Fruit fly (Drosophila melanogaster) whole organism, adult: Measurements from ENCODE around the gene Pura.

Experiments
- CG11617 ChIP-seq: fragments of 200-800 bp; sonication (Bioruptor generic); optimal IDR thresholded peaks from 2 replicates; lab custom pipeline; 2017; ENCODE audit warnings: mild to moderate bottlenecking, missing biosample characterization, missing genetic modification reagents, missing genetic modification characterization
- CG12768 ChIP-seq: fragments of 200-800 bp; sonication (Bioruptor generic); optimal IDR thresholded peaks from 2 replicates; lab custom pipeline; 2017; ENCODE audit warnings: missing biosample characterization, missing genetic modification characterization, mild to moderate bottlenecking, moderate library complexity, missing genetic modification reagents
- CG14711 ChIP-seq: fragments of 200-800 bp; sonication (Bioruptor generic); optimal IDR thresholded peaks from 2 replicates; lab custom pipeline; 2018; ENCODE audit warnings: missing biosample characterization, mild to moderate bottlenecking, missing genetic modification characterization, moderate library complexity
- CG1620 ChIP-seq: fragments of 200-800 bp; sonication (Bioruptor generic); optimal IDR thresholded peaks from 2 replicates; lab custom pipeline; 2016; ENCODE audit warnings: missing biosample characterization, missing genetic modification characterization
- CG33017 ChIP-seq: fragments of 200-800 bp; sonication (Bioruptor generic); optimal IDR thresholded peaks from 2 replicates; lab custom pipeline; 2018; ENCODE audit warnings: missing biosample characterization, mild to moderate bottlenecking, missing genetic modification characterization, moderate library complexity
- CG5204 ChIP-seq: fragments of 200-800 bp; sonication (Bioruptor generic); optimal IDR thresholded peaks from 2 replicates; lab custom pipeline; 2016; ENCODE audit warnings: missing biosample characterization, missing genetic modification characterization
- CG7045 ChIP-seq: fragments of 200-800 bp; sonication (Bioruptor generic); optimal IDR thresholded peaks from 2 replicates; lab custom pipeline; 2017; ENCODE audit warnings: missing biosample characterization, mild to moderate bottlenecking, missing genetic modification characterization
- CG7101 ChIP-seq: fragments of 200-800 bp; sonication (Bioruptor generic); optimal IDR thresholded peaks from 2 replicates; lab custom pipeline; 2018; ENCODE audit warnings: missing biosample characterization, mild to moderate bottlenecking, missing genetic modification characterization, moderate library complexity
- Clk ChIP-seq: fragments of 200-800 bp; sonication (Bioruptor generic); optimal IDR thresholded peaks from 2 replicates; lab custom pipeline; 2017; ENCODE audit warnings: missing biosample characterization, missing genetic modification characterization
- Crg-1 ChIP-seq: fragments of 200-800 bp; sonication (Bioruptor generic); optimal IDR thresholded peaks from 2 replicates; lab custom pipeline; 2016; ENCODE audit warnings: missing biosample characterization, missing genetic modification characterization
- Hr96 ChIP-seq: fragments of 200-800 bp; sonication (Bioruptor generic); optimal IDR thresholded peaks from 2 replicates; lab custom pipeline; 2016; ENCODE audit warnings: missing biosample characterization, missing genetic modification characterization
- Mnt ChIP-seq: fragments of 200-800 bp; sonication (Bioruptor generic); optimal IDR thresholded peaks from 2 replicates; lab custom pipeline; 2016; ENCODE audit warnings: missing biosample characterization, mild to moderate bottlenecking, missing genetic modification characterization
- bab1 ChIP-seq: fragments of 200-800 bp; sonication (Bioruptor generic); optimal IDR thresholded peaks from 3 replicates; lab custom pipeline; 2019; ENCODE audit warnings: missing biosample characterization, mild to moderate bottlenecking, missing genetic modification characterization, moderate library complexity
- cic ChIP-seq: fragments of 200-800 bp; sonication (Bioruptor generic); optimal IDR thresholded peaks from 2 replicates; lab custom pipeline; 2017; ENCODE audit warnings: missing biosample characterization, mild to moderate bottlenecking, missing genetic modification characterization, moderate library complexity
- cnc ChIP-seq, 2 experiments: fragments of >200 bp; optimal IDR thresholded peaks; 2 replicates each; lab custom pipeline; 2017
- kay ChIP-seq: fragments of 200-800 bp; sonication (Bioruptor generic); peaks from one replicate; lab custom pipeline; 2016; ENCODE audit warnings: missing biosample characterization, missing genetic modification characterization, borderline replicate concordance
- ovo ChIP-seq: fragments of 200-800 bp; sonication (Bioruptor generic); optimal IDR thresholded peaks from 2 replicates; lab custom pipeline; 2016; ENCODE audit warnings: missing biosample characterization, missing genetic modification characterization
- pad ChIP-seq: fragments of 200-800 bp; sonication (Bioruptor generic); optimal IDR thresholded peaks from 3 replicates; lab custom pipeline; 2017; ENCODE audit warnings: missing biosample characterization, missing genetic modification characterization, mild to moderate bottlenecking, moderate library complexity, missing genetic modification reagents
- tj ChIP-seq: fragments of 200-800 bp; sonication (Bioruptor generic); optimal IDR thresholded peaks from 3 replicates; lab custom pipeline; 2017; ENCODE audit warnings: missing biosample characterization, mild to moderate bottlenecking, missing genetic modification characterization, moderate library complexity
- toe ChIP-seq: fragments of 200-800 bp; sonication (Bioruptor generic); optimal IDR thresholded peaks from 2 replicates; lab custom pipeline; 2016; ENCODE audit warnings: missing biosample characterization, missing genetic modification characterization

Gene Pura

dm6 chr3L:7598329-7598728 is 5.4 kb downstream of the Pura start:
- no peak for TF ChIP-seq Hr96 (GFP tag; lab: Kevin White, UChicago)
- no peak for TF ChIP-seq CG11617 (GFP tag; lab: Kevin White, UChicago)
- no peak for TF ChIP-seq pad
- TF ChIP-seq Crg-1: no peak
- TF ChIP-seq CG7101: no peak
- TF ChIP-seq kay (GFP tag; lab: Kevin White, UChicago): no peak
- no peak for TF ChIP-seq tj (GFP tag; lab: Kevin White, UChicago)
- TF ChIP-seq Clk (GFP tag; lab: Kevin White, UChicago): no peak
- no peak for TF ChIP-seq Mnt (GFP tag; lab: Kevin White, UChicago)
- TF ChIP-seq bab1 (GFP tag; lab: Kevin White, UChicago): no peak
- TF ChIP-seq CG5204 (GFP tag; lab: Kevin White, UChicago): no peak
- no peak for TF ChIP-seq CG33017 (tag; lab: Kevin White, UChicago)
- TF ChIP-seq ovo (GFP tag; lab: Kevin White, UChicago): no peak

dm6 chr3L:7601122-7601841 is 8.4 kb downstream of the Pura start:
- TF ChIP-seq CG11617 (GFP tag; lab: Kevin White, UChicago) (no peak), CG1620 (GFP tag; lab: Kevin White, UChicago) (no peak), Crg-1 (no peak), Hr96 (GFP tag; lab: Kevin White, UChicago) (no peak), CG7045 (no peak), toe (GFP tag; lab: Kevin White, UChicago) (no peak), CG14711 (tag; lab: Kevin White, UChicago) (no peak), CG5204 (GFP tag; lab: Kevin White, UChicago) (no peak), cnc (optimal IDR thresholded peaks at IDR 0.05; lab: Kevin White, UChicago) (no peak), cic (GFP tag; lab: Kevin White, UChicago) (no peak), Mnt (GFP tag; lab: Kevin White, UChicago) (no peak), bab1 (GFP tag; lab: Kevin White, UChicago) (no peak), CG33017 (tag; lab: Kevin White, UChicago) (no peak), ovo (GFP tag; lab: Kevin White, UChicago) (no peak), Clk (GFP tag; lab: Kevin White, UChicago) (no peak), kay (GFP tag; lab: Kevin White, UChicago) (no peak), pad (no peak), CG12768 (GFP tag; lab: Kevin White, UChicago) (no peak), CG7101 (no peak), tj (GFP tag; lab: Kevin White, UChicago) (no peak)

dm6 chr3L:7603397-7603796 is 10.5 kb downstream of the Pura start:
- TF ChIP-seq CG12768 (GFP tag; lab: Kevin White, UChicago) (no peak), cnc (optimal IDR thresholded peaks at IDR 0.05; lab: Kevin White, UChicago) (no peak), Mnt (GFP tag; lab: Kevin White, UChicago) (no peak), ovo (GFP tag; lab: Kevin White, UChicago) (no peak), Hr96 (GFP tag; lab: Kevin White, UChicago) (no peak), tj (GFP tag; lab: Kevin White, UChicago) (no peak), pad (no peak), CG7045 (no peak), CG14711 (tag; lab: Kevin White, UChicago) (no peak), CG7101 (no peak), CG33017 (tag; lab: Kevin White, UChicago) (no peak), bab1 (GFP tag; lab: Kevin White, UChicago) (no peak), CG11617 (GFP tag; lab: Kevin White, UChicago) (no peak)

dm6 chr3L:7604863-7605262 is 12.0 kb downstream of the Pura start:
- no peak for TF ChIP-seq tj (GFP tag; lab: Kevin White, UChicago)

dm6 chr3L:7606336-7607001 is 13.6 kb downstream of the Pura start:
- TF ChIP-seq CG7101: no peak
- TF ChIP-seq CG1620 (GFP tag; lab: Kevin White, UChicago): no peak
- no peak for TF ChIP-seq CG12768 (GFP tag; lab: Kevin White, UChicago)
- no peak for TF ChIP-seq tj (GFP tag; lab: Kevin White, UChicago)
- no peak for TF ChIP-seq Hr96 (GFP tag; lab: Kevin White, UChicago)
- no peak for TF ChIP-seq ovo (GFP tag; lab: Kevin White, UChicago)
- TF ChIP-seq Mnt (GFP tag; lab: Kevin White, UChicago): no peak

- TF ChIP-seq cic (GFP tag; lab: Kevin White, UChicago): no peak
- TF ChIP-seq CG12768 (GFP tag; lab: Kevin White, UChicago): no peak
- TF ChIP-seq toe (GFP tag; lab: Kevin White, UChicago): no peak
- no peak for TF ChIP-seq CG7101
- TF ChIP-seq CG7045: no peak
- TF ChIP-seq cnc (optimal IDR thresholded peaks at IDR 0.05; lab: Kevin White, UChicago): no peak
- TF ChIP-seq tj (GFP tag; lab: Kevin White, UChicago): no peak
- no peak for TF ChIP-seq Crg-1
- TF ChIP-seq CG33017 (tag; lab: Kevin White, UChicago): no peak
Observed at dm6 chr3L:7610522-7610921, 17.6 kb downstream of the Pura start.
